Fruit fly (Drosophila melanogaster): ENCODE measurements around the gene spen.

spen gene

dm6 chr2L:135383-136130 is 23.3 kb upstream of the spen start:
- TF ChIP-seq CG33017 (tag; optimal IDR thresholded peaks at IDR 0.05) (no peak), CG14711 (tag; optimal IDR thresholded peaks at IDR 0.05) (no peak), bab1 (GFP tag; optimal IDR thresholded peaks at IDR 0.05) (no peak), CG7045 (GFP tag; optimal IDR thresholded peaks at IDR 0.05) (no peak), Mnt (GFP tag; optimal IDR thresholded peaks at IDR 0.05) (no peak), cic (GFP tag; optimal IDR thresholded peaks at IDR 0.05) (no peak), CG1620 (GFP tag; optimal IDR thresholded peaks at IDR 0.05) (no peak), kay (GFP tag; ENCODE audit: borderline replicate concordance) (peak; percentile 30)

DNA sequence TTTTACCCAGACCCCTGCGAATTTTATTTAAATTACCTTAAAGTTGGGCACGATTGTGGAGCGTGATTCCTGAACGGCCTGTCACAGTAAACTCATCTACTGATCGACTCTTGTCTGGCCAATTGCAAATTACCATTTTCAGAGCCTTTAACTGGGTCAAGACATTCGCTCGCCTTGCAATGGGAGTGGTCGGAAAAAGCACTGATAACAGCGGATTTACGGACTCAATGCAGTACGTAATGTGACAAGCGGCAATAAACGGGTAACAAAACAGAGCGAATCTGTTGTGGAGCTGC is 22.8 kb upstream of the spen start:
- TF ChIP-seq CG1620 (GFP tag; optimal IDR thresholded peaks at IDR 0.05), result no peak
- no peak for TF ChIP-seq toe (GFP tag; optimal IDR thresholded peaks at IDR 0.05)
- no peak for TF ChIP-seq tj (GFP tag; optimal IDR thresholded peaks at IDR 0.05)
- TF ChIP-seq CG5204 (GFP tag; optimal IDR thresholded peaks at IDR 0.05), result no peak
- TF ChIP-seq Crg-1 (GFP tag; optimal IDR thresholded peaks at IDR 0.05), result no peak
- no peak for TF ChIP-seq cnc (optimal IDR thresholded peaks at IDR 0.05)
- TF ChIP-seq CG7045 (GFP tag; optimal IDR thresholded peaks at IDR 0.05), result no peak
- no peak for TF ChIP-seq kay (GFP tag; ENCODE audit: borderline replicate concordance)
- TF ChIP-seq Mnt (GFP tag; optimal IDR thresholded peaks at IDR 0.05), result no peak
- no peak for TF ChIP-seq CG33017 (tag; optimal IDR thresholded peaks at IDR 0.05)
- no peak for TF ChIP-seq CG7101 (tag; optimal IDR thresholded peaks at IDR 0.05)
- TF ChIP-seq bab1 (GFP tag; optimal IDR thresholded peaks at IDR 0.05), result no peak
- TF ChIP-seq cic (GFP tag; optimal IDR thresholded peaks at IDR 0.05), result no peak
- TF ChIP-seq pad (GFP tag; optimal IDR thresholded peaks at IDR 0.05), result no peak
- TF ChIP-seq ovo (GFP tag; optimal IDR thresholded peaks at IDR 0.05), result no peak
- no peak for TF ChIP-seq CG14711 (tag; optimal IDR thresholded peaks at IDR 0.05)
- TF ChIP-seq CG11617 (GFP tag; optimal IDR thresholded peaks at IDR 0.05), result no peak

dm6 chr2L:136747-137709 is 21.8 kb upstream of the spen start:
- TF ChIP-seq bab1 (GFP tag; optimal IDR thresholded peaks at IDR 0.05), result no peak
- no peak for TF ChIP-seq Hr96 (GFP tag; optimal IDR thresholded peaks at IDR 0.05)
- peak; percentile 84 for TF ChIP-seq kay (GFP tag; ENCODE audit: borderline replicate concordance)
- TF ChIP-seq Crg-1 (GFP tag; optimal IDR thresholded peaks at IDR 0.05), result no peak
- no peak for TF ChIP-seq toe (GFP tag; optimal IDR thresholded peaks at IDR 0.05)
- no peak for TF ChIP-seq pad (GFP tag; optimal IDR thresholded peaks at IDR 0.05)
- TF ChIP-seq tj (GFP tag; optimal IDR thresholded peaks at IDR 0.05), result no peak
- no peak for TF ChIP-seq CG33017 (tag; optimal IDR thresholded peaks at IDR 0.05)
- TF ChIP-seq cic (GFP tag; optimal IDR thresholded peaks at IDR 0.05), result peak; percentile 53
- no peak for TF ChIP-seq cnc (optimal IDR thresholded peaks at IDR 0.05)
- TF ChIP-seq ovo (GFP tag; optimal IDR thresholded peaks at IDR 0.05), result no peak
- no peak for TF ChIP-seq Clk (GFP tag; optimal IDR thresholded peaks at IDR 0.05)
- TF ChIP-seq Mnt (GFP tag; optimal IDR thresholded peaks at IDR 0.05), result no peak
- no peak for TF ChIP-seq CG14711 (tag; optimal IDR thresholded peaks at IDR 0.05)
- peak; percentile 11 for TF ChIP-seq CG12768 (GFP tag; optimal IDR thresholded peaks at IDR 0.05)
- TF ChIP-seq CG5204 (GFP tag; optimal IDR thresholded peaks at IDR 0.05), result no peak
- no peak for TF ChIP-seq CG11617 (GFP tag; optimal IDR thresholded peaks at IDR 0.05)
- no peak for TF ChIP-seq CG7101 (tag; optimal IDR thresholded peaks at IDR 0.05)
- no peak for TF ChIP-seq CG7045 (GFP tag; optimal IDR thresholded peaks at IDR 0.05)
- no peak for TF ChIP-seq CG1620 (GFP tag; optimal IDR thresholded peaks at IDR 0.05)

DNA sequence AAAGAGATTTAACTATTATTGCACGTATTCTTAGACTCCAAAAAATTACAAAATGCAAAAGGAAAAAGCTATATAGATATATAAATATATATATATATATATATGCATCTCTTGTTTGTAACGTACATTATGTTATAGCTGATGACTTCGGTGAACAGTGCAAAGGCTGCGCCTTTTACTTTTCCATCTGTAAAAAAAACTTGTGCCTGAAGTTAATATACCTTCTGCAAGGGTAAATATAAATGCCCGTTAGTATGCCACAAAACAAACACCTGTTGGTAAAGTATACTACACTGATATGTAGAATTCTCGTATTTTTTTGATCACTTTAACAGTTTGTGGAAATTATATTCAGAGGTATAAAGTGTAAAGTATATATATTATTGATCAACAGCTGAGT is 20.8 kb upstream of the spen start:
- TF ChIP-seq CG7045 (GFP tag; optimal IDR thresholded peaks at IDR 0.05), result no peak
- TF ChIP-seq Hr96 (GFP tag; optimal IDR thresholded peaks at IDR 0.05), result no peak
- no peak for TF ChIP-seq kay (GFP tag; ENCODE audit: borderline replicate concordance)

dm6 chr2L:139610-140009 is 19.2 kb upstream of the spen start:
- TF ChIP-seq CG12768 (GFP tag; optimal IDR thresholded peaks at IDR 0.05), result peak; percentile 27
- no peak for TF ChIP-seq CG33017 (tag; optimal IDR thresholded peaks at IDR 0.05)
- peak; percentile 37 for TF ChIP-seq cic (GFP tag; optimal IDR thresholded peaks at IDR 0.05)
- TF ChIP-seq CG1620 (GFP tag; optimal IDR thresholded peaks at IDR 0.05), result no peak
- TF ChIP-seq Mnt (GFP tag; optimal IDR thresholded peaks at IDR 0.05), result no peak

- no peak for TF ChIP-seq ovo (GFP tag; optimal IDR thresholded peaks at IDR 0.05)
- peak; percentile 26 for TF ChIP-seq Mnt (GFP tag; optimal IDR thresholded peaks at IDR 0.05)
- no peak for TF ChIP-seq Clk (GFP tag; optimal IDR thresholded peaks at IDR 0.05)
- no peak for TF ChIP-seq Crg-1 (GFP tag; optimal IDR thresholded peaks at IDR 0.05)
- TF ChIP-seq cic (GFP tag; optimal IDR thresholded peaks at IDR 0.05), result no peak
- TF ChIP-seq cnc (optimal IDR thresholded peaks at IDR 0.05), result peak in 1 of 2 experiments; percentile 68
- no peak for TF ChIP-seq CG1620 (GFP tag; optimal IDR thresholded peaks at IDR 0.05)
- TF ChIP-seq CG12768 (GFP tag; optimal IDR thresholded peaks at IDR 0.05), result no peak
- TF ChIP-seq kay (GFP tag; ENCODE audit: borderline replicate concordance), result peak; percentile 1
- no peak for TF ChIP-seq CG33017 (tag; optimal IDR thresholded peaks at IDR 0.05)
These were observed 18.0 kb upstream of the spen start, which contains the start of the genes CG31975 and ovm for dm6 chr2L:140849-141248. Gene CG31975, minus strand, starts transcription at chr2L:140992. Gene ovm, minus strand, starts transcription at chr2L:140992.
